Worm (Caenorhabditis elegans) whole organism, mixed stage, embryonic: ENCODE results near the gene F52H2.1.

Source experiments
- ces-1 ChIP-seq: fragments of 150-350 bp; optimal IDR thresholded peaks from 2 replicates; lab custom pipeline; 2014; ENCODE audit warnings: missing biosample characterization, missing genetic modification reagents, missing genetic modification characterization
- elt-3 ChIP-seq: fragments of 150-350 bp; optimal IDR thresholded peaks from 2 replicates; lab custom pipeline; 2014; ENCODE audit warnings: missing biosample characterization, missing genetic modification characterization
- flh-1 ChIP-seq: fragments of 200-800 bp; sonication (Bioruptor generic); optimal IDR thresholded peaks from 2 replicates; lab custom pipeline; 2018; ENCODE audit warnings: mild to moderate bottlenecking, missing genetic modification characterization, moderate library complexity, missing compliant biosample characterization
- ham-2 ChIP-seq: fragments of 200-800 bp; sonication (Bioruptor generic); optimal IDR thresholded peaks from 2 replicates; lab custom pipeline; 2018; ENCODE audit warnings: mild to moderate bottlenecking, missing genetic modification characterization, missing compliant biosample characterization
- mep-1 ChIP-seq: fragments of 150-350 bp; optimal IDR thresholded peaks from 2 replicates; lab custom pipeline; 2017; ENCODE audit warnings: missing biosample characterization, missing genetic modification reagents, missing genetic modification characterization, inconsistent platforms
- unc-62 ChIP-seq: fragments of 150-350 bp; optimal IDR thresholded peaks from 2 replicates; lab custom pipeline; 2014; ENCODE audit warnings: missing biosample characterization, missing genetic modification reagents, missing genetic modification characterization
- ztf-11 ChIP-seq: fragments of 150-350 bp; optimal IDR thresholded peaks from 2 replicates; lab custom pipeline; 2014; ENCODE audit warnings: missing biosample characterization, missing genetic modification characterization

ce11 chrX:2559979-2560378, 12.9 kb upstream of the F52H2.1 start, which contains the start of gene F52H2.5:
- TF ChIP-seq elt-3 (tag; lab: Kevin White, UChicago) (no peak), ham-2 (GFP tag; lab: Kevin White, UChicago) (no peak), ztf-11 (tag; lab: Kevin White, UChicago) (no peak), mep-1 (tag; lab: Kevin White, UChicago) (no peak), flh-1 (GFP tag; lab: Kevin White, UChicago) (no peak), ces-1 (GFP tag; lab: Kevin White, UChicago) (no peak), unc-62 (GFP tag; lab: Kevin White, UChicago) (no peak)
